Fruit fly (Drosophila melanogaster) whole organism, adult: Measurements from ENCODE around the gene TrxT.
A peak's percentile ranks its signal among the peaks of the same experiment; 100 is the strongest.

Experiments
- CG11617 ChIP-seq: fragments of 200-800 bp; sonication (Bioruptor generic); optimal IDR thresholded peaks from 2 replicates; lab custom pipeline; 2017; ENCODE audit warnings: mild to moderate bottlenecking, missing biosample characterization, missing genetic modification reagents, missing genetic modification characterization
- CG12768 ChIP-seq: fragments of 200-800 bp; sonication (Bioruptor generic); optimal IDR thresholded peaks from 2 replicates; lab custom pipeline; 2017; ENCODE audit warnings: missing biosample characterization, missing genetic modification characterization, mild to moderate bottlenecking, moderate library complexity, missing genetic modification reagents
- CG14711 ChIP-seq: fragments of 200-800 bp; sonication (Bioruptor generic); optimal IDR thresholded peaks from 2 replicates; lab custom pipeline; 2018; ENCODE audit warnings: missing biosample characterization, mild to moderate bottlenecking, missing genetic modification characterization, moderate library complexity
- CG1620 ChIP-seq: fragments of 200-800 bp; sonication (Bioruptor generic); optimal IDR thresholded peaks from 2 replicates; lab custom pipeline; 2016; ENCODE audit warnings: missing biosample characterization, missing genetic modification characterization
- CG5204 ChIP-seq: fragments of 200-800 bp; sonication (Bioruptor generic); optimal IDR thresholded peaks from 2 replicates; lab custom pipeline; 2016; ENCODE audit warnings: missing biosample characterization, missing genetic modification characterization
- CG7045 ChIP-seq: fragments of 200-800 bp; sonication (Bioruptor generic); optimal IDR thresholded peaks from 2 replicates; lab custom pipeline; 2017; ENCODE audit warnings: missing biosample characterization, mild to moderate bottlenecking, missing genetic modification characterization
- CG7101 ChIP-seq: fragments of 200-800 bp; sonication (Bioruptor generic); optimal IDR thresholded peaks from 2 replicates; lab custom pipeline; 2018; ENCODE audit warnings: missing biosample characterization, mild to moderate bottlenecking, missing genetic modification characterization, moderate library complexity
- Clk ChIP-seq: fragments of 200-800 bp; sonication (Bioruptor generic); optimal IDR thresholded peaks from 2 replicates; lab custom pipeline; 2017; ENCODE audit warnings: missing biosample characterization, missing genetic modification characterization
- Hr96 ChIP-seq: fragments of 200-800 bp; sonication (Bioruptor generic); optimal IDR thresholded peaks from 2 replicates; lab custom pipeline; 2016; ENCODE audit warnings: missing biosample characterization, missing genetic modification characterization
- cnc ChIP-seq, 2 experiments: fragments of >200 bp; optimal IDR thresholded peaks; 2 replicates each; lab custom pipeline; 2017
- kay ChIP-seq: fragments of 200-800 bp; sonication (Bioruptor generic); peaks from one replicate; lab custom pipeline; 2016; ENCODE audit warnings: missing biosample characterization, missing genetic modification characterization, borderline replicate concordance
- ovo ChIP-seq: fragments of 200-800 bp; sonication (Bioruptor generic); optimal IDR thresholded peaks from 2 replicates; lab custom pipeline; 2016; ENCODE audit warnings: missing biosample characterization, missing genetic modification characterization
- pad ChIP-seq: fragments of 200-800 bp; sonication (Bioruptor generic); optimal IDR thresholded peaks from 3 replicates; lab custom pipeline; 2017; ENCODE audit warnings: missing biosample characterization, missing genetic modification characterization, mild to moderate bottlenecking, moderate library complexity, missing genetic modification reagents
- tj ChIP-seq: fragments of 200-800 bp; sonication (Bioruptor generic); optimal IDR thresholded peaks from 3 replicates; lab custom pipeline; 2017; ENCODE audit warnings: missing biosample characterization, mild to moderate bottlenecking, missing genetic modification characterization, moderate library complexity

DNA sequence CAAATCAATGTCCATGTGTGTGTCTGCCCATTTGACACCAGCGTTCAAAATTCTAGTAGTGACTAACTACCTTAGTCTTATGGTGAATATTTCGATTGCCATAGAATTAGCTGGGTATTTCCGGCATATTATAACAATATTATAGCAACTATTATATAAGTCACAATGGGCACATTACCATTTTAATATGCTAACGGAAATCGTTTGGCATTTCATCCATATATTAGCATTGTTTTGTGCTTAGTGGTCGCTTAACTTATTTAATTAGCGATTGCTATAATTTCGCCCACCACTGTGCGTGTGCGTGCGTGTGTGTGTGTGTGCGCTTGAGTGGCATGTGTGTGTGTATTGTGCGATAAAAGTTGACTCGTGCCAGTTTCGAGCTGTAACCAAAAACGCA is 25.0 kb upstream of the TrxT start:
- TF ChIP-seq CG14711 (tag; lab: Kevin White, UChicago): no peak
- no peak for TF ChIP-seq pad (GFP tag; lab: Kevin White, UChicago)
- TF ChIP-seq CG5204 (GFP tag; lab: Kevin White, UChicago): peak; percentile 19
- no peak for TF ChIP-seq ovo (GFP tag; lab: Kevin White, UChicago)
- no peak for TF ChIP-seq CG12768
- TF ChIP-seq tj (GFP tag; lab: Kevin White, UChicago): no peak
- TF ChIP-seq Clk: no peak
- TF ChIP-seq CG7101: no peak
- peak; percentile 33 for TF ChIP-seq CG7045 (GFP tag; lab: Kevin White, UChicago)
- TF ChIP-seq cnc (optimal IDR thresholded peaks at IDR 0.05; lab: Kevin White, UChicago): no peak
- no peak for TF ChIP-seq Hr96 (GFP tag; lab: Kevin White, UChicago)
- TF ChIP-seq kay (GFP tag; lab: Kevin White, UChicago): no peak
- no peak for TF ChIP-seq CG1620 (GFP tag; lab: Kevin White, UChicago)
- no peak for TF ChIP-seq CG11617 (GFP tag; lab: Kevin White, UChicago)
